Worm (Caenorhabditis elegans) whole organism, early embryonic: Measurements from ENCODE around the gene C47A10.16.

ENCODE experiments used
- B0310.2 ChIP-seq: sonication (generic microtip); optimal IDR thresholded peaks from 2 replicates; lab custom pipeline; 2016; ENCODE audit warnings: mild to moderate bottlenecking, missing genetic modification characterization, missing compliant biosample characterization
- F13C5.2 ChIP-seq: sonication (generic microtip); optimal IDR thresholded peaks from 2 replicates; lab custom pipeline; 2017; ENCODE audit warnings: mild to moderate bottlenecking, missing genetic modification characterization, inconsistent platforms, missing compliant biosample characterization
- aly-1 ChIP-seq: sonication (generic microtip); optimal IDR thresholded peaks from 2 replicates; lab custom pipeline; 2016; ENCODE audit warnings: missing genetic modification characterization, missing compliant biosample characterization
- ama-1 ChIP-seq: fragments of 150-350 bp; optimal IDR thresholded peaks from 2 replicates; lab custom pipeline; 2014
- ceh-13 ChIP-seq: fragments of 200-800 bp; sonication (Bioruptor generic); optimal IDR thresholded peaks from 2 replicates; lab custom pipeline; 2018; ENCODE audit warnings: mild to moderate bottlenecking, missing genetic modification characterization, missing compliant biosample characterization
- ceh-36 ChIP-seq: sonication (generic microtip); optimal IDR thresholded peaks from 2 replicates; lab custom pipeline; 2016; ENCODE audit warnings: missing genetic modification characterization, inconsistent platforms, missing compliant biosample characterization
- ets-7 ChIP-seq: sonication (generic microtip); optimal IDR thresholded peaks from 2 replicates; lab custom pipeline; 2016; ENCODE audit warnings: missing genotype, missing genetic modification characterization, missing compliant biosample characterization
- hmg-4 ChIP-seq: fragments of 200-800 bp; sonication (Bioruptor generic); optimal IDR thresholded peaks from 2 replicates; lab custom pipeline; 2018; ENCODE audit warnings: mild to moderate bottlenecking, missing genetic modification characterization, missing compliant biosample characterization
- hnd-1 ChIP-seq: sonication (generic microtip); optimal IDR thresholded peaks from 2 replicates; lab custom pipeline; 2016; ENCODE audit warnings: missing genetic modification characterization, missing compliant biosample characterization
- pes-1 ChIP-seq: fragments of 200-800 bp; sonication (Bioruptor generic); IDR thresholded peaks from 2 replicates; pipeline ENCODE4 v1.3.6; 2022; ENCODE audit warnings: missing genetic modification reagents, missing genetic modification characterization, missing compliant biosample characterization
- scrt-1 ChIP-seq: fragments of 200-800 bp; sonication (Bioruptor generic); IDR thresholded peaks from 2 replicates; pipeline ENCODE4 v1.3.6; 2022; ENCODE audit warnings: missing genetic modification characterization, missing compliant biosample characterization
- sea-1 ChIP-seq: fragments of 200-800 bp; sonication (Bioruptor generic); conservative IDR thresholded peaks from 2 replicates; pipeline ENCODE4 v1.3.6; 2022; ENCODE audit warnings: missing genetic modification characterization, missing compliant biosample characterization
- tbx-37 ChIP-seq: fragments of 200-800 bp; sonication (Bioruptor generic); conservative IDR thresholded peaks from 2 replicates; pipeline ENCODE4 v1.3.6; 2022; ENCODE audit warnings: missing genetic modification reagents, missing genetic modification characterization, missing compliant biosample characterization
- tra-4 ChIP-seq: sonication (generic microtip); optimal IDR thresholded peaks from 2 replicates; lab custom pipeline; 2017; ENCODE audit warnings: missing genetic modification characterization, missing compliant biosample characterization

ce11 chrV:17722553-17722952 lies 42.4 kb downstream of the C47A10.16 start:
- no peak for TF ChIP-seq F13C5.2
- no peak for TF ChIP-seq scrt-1 (GFP tag; lab: Robert Waterston, UW)
- TF ChIP-seq sea-1 (GFP tag; lab: Robert Waterston, UW), result no peak
- TF ChIP-seq ama-1 (lab: Kevin White, UChicago), result no peak
- no peak for TF ChIP-seq hnd-1 (tag; lab: Kevin White, UChicago)
- no peak for TF ChIP-seq ceh-36 (tag; lab: Kevin White, UChicago)
- TF ChIP-seq B0310.2 (tag; lab: Kevin White, UChicago), result no peak
- TF ChIP-seq hmg-4 (GFP tag; lab: Kevin White, UChicago), result no peak
- TF ChIP-seq ceh-13 (GFP tag; lab: Kevin White, UChicago), result no peak
- no peak for TF ChIP-seq aly-1
- TF ChIP-seq ets-7 (tag; lab: Kevin White, UChicago), result no peak
- TF ChIP-seq pes-1, result no peak
- TF ChIP-seq tbx-37 (GFP tag; lab: Robert Waterston, UW), result no peak
- no peak for TF ChIP-seq tra-4 (tag; lab: Kevin White, UChicago)
